Worm (Caenorhabditis elegans) whole organism, young adult: ENCODE results near the gene flp-12.
A peak's percentile ranks its signal among the peaks of the same experiment; 100 is the strongest.

Experiments
- B0261.1 ChIP-seq: sonication (generic microtip); optimal IDR thresholded peaks from 2 replicates; lab custom pipeline; 2016; ENCODE audit warnings: mild to moderate bottlenecking, missing genetic modification characterization, moderate library complexity, missing compliant biosample characterization
- B0336.3 ChIP-seq: fragments of 200-800 bp; sonication (Bioruptor generic); IDR thresholded peaks from 2 replicates; pipeline ENCODE4 v1.3.6; 2022; ENCODE audit warnings: missing genetic modification characterization, missing compliant biosample characterization
- C17E4.6 ChIP-seq: fragments of 200-800 bp; sonication (Bioruptor generic); IDR thresholded peaks from 2 replicates; pipeline ENCODE4 v1.3.6; 2022; ENCODE audit warnings: missing genetic modification reagents, missing genetic modification characterization, missing compliant biosample characterization
- F23B12.7 ChIP-seq: sonication (generic microtip); optimal IDR thresholded peaks from 2 replicates; lab custom pipeline; 2017; ENCODE audit warnings: missing genetic modification characterization, mild to moderate bottlenecking, missing compliant biosample characterization, antibody characterized with exemption, moderate library complexity; ENCODE audit not compliant: insufficient read depth
- F52B5.7 ChIP-seq: sonication (generic microtip); optimal IDR thresholded peaks from 2 replicates; lab custom pipeline; 2016; ENCODE audit warnings: mild to moderate bottlenecking, missing genetic modification characterization, missing compliant biosample characterization
- K11D2.4 ChIP-seq: fragments of 200-800 bp; sonication (Bioruptor generic); IDR thresholded peaks from 2 replicates; pipeline ENCODE4 v1.3.6; 2022; ENCODE audit warnings: missing genetic modification reagents, missing genetic modification characterization, missing compliant biosample characterization
- K12H6.12 ChIP-seq: fragments of 200-800 bp; sonication (Bioruptor generic); optimal IDR thresholded peaks from 2 replicates; lab custom pipeline; 2018; ENCODE audit warnings: mild to moderate bottlenecking, missing genetic modification characterization, missing compliant biosample characterization
- atf-7 ChIP-seq: sonication (generic microtip); optimal IDR thresholded peaks from 2 replicates; lab custom pipeline; 2017; ENCODE audit warnings: mild to moderate bottlenecking, missing genetic modification characterization, missing compliant biosample characterization
- athp-1 ChIP-seq: sonication (generic microtip); optimal IDR thresholded peaks from 2 replicates; lab custom pipeline; 2017; ENCODE audit warnings: mild to moderate bottlenecking, missing genetic modification characterization, missing compliant biosample characterization
- attf-3 ChIP-seq: fragments of 200-800 bp; sonication (Bioruptor generic); conservative IDR thresholded peaks from 2 replicates; pipeline ENCODE4 v1.3.6; 2022; ENCODE audit warnings: missing genetic modification reagents, missing genetic modification characterization, missing compliant biosample characterization
- bed-2 ChIP-seq: fragments of 200-800 bp; sonication (Bioruptor generic); IDR thresholded peaks from 2 replicates; pipeline ENCODE4 v1.3.6; 2022; ENCODE audit warnings: missing genetic modification reagents, missing genetic modification characterization, missing compliant biosample characterization
- ceh-27 ChIP-seq: fragments of 200-800 bp; sonication (Bioruptor generic); optimal IDR thresholded peaks from 2 replicates; lab custom pipeline; 2018; ENCODE audit warnings: mild to moderate bottlenecking, missing genetic modification characterization, moderate library complexity, missing compliant biosample characterization
- ceh-40 ChIP-seq: fragments of 200-800 bp; sonication (Bioruptor generic); IDR thresholded peaks from 2 replicates; pipeline ENCODE4 v1.3.6; 2022; ENCODE audit warnings: missing genetic modification characterization, missing compliant biosample characterization
- ceh-79 ChIP-seq: sonication (generic microtip); optimal IDR thresholded peaks from 2 replicates; lab custom pipeline; 2017; ENCODE audit warnings: mild to moderate bottlenecking, missing genetic modification characterization, missing compliant biosample characterization
- ceh-91 ChIP-seq: fragments of 200-800 bp; sonication (Bioruptor generic); IDR thresholded peaks from 2 replicates; pipeline ENCODE4 v1.3.6; 2022; ENCODE audit warnings: missing genetic modification reagents, missing genetic modification characterization, missing compliant biosample characterization
- dox-1 ChIP-seq: fragments of 200-800 bp; sonication (Bioruptor generic); IDR thresholded peaks from 2 replicates; pipeline ENCODE4 v1.3.6; 2022; ENCODE audit warnings: missing genetic modification reagents, missing genetic modification characterization, missing compliant biosample characterization
- egl-18 ChIP-seq: fragments of 200-800 bp; sonication (Bioruptor generic); IDR thresholded peaks from 2 replicates; pipeline ENCODE4 v1.3.6; 2022; ENCODE audit warnings: missing genetic modification reagents, missing genetic modification characterization, missing compliant biosample characterization
- egl-44 ChIP-seq: fragments of 200-800 bp; sonication (Bioruptor generic); IDR thresholded peaks from 2 replicates; pipeline ENCODE4 v1.3.6; 2022; ENCODE audit warnings: missing genetic modification reagents, missing genetic modification characterization, missing compliant biosample characterization
- ekl-4 ChIP-seq: fragments of 200-800 bp; sonication (Bioruptor generic); IDR thresholded peaks from 2 replicates; pipeline ENCODE4 v1.3.6; 2022; ENCODE audit warnings: missing genetic modification reagents, missing genetic modification characterization, missing compliant biosample characterization
- ets-4 ChIP-seq: fragments of 200-800 bp; sonication (Bioruptor generic); optimal IDR thresholded peaks from 2 replicates; lab custom pipeline; 2018; ENCODE audit warnings: mild to moderate bottlenecking, missing genetic modification characterization, missing compliant biosample characterization
- hrde-1 ChIP-seq: sonication (generic microtip); optimal IDR thresholded peaks from 2 replicates; lab custom pipeline; 2016; ENCODE audit warnings: missing genetic modification characterization, mild to moderate bottlenecking, missing compliant biosample characterization, moderate library complexity, missing genotype, missing genetic modification reagents, borderline replicate concordance
- let-526 ChIP-seq: fragments of 200-800 bp; sonication (Bioruptor generic); IDR thresholded peaks from 2 replicates; pipeline ENCODE4 v1.3.6; 2022; ENCODE audit warnings: missing genetic modification reagents, missing genetic modification characterization, missing compliant biosample characterization
- let-607 ChIP-seq, 2 experiments: fragments of 200-800 bp in 1 of 2; sonication (Bioruptor generic) in 1 of 2; sonication (generic microtip) in 1 of 2; optimal IDR thresholded peaks; 2 replicates each; lab custom pipeline; 2016 to 2018; ENCODE audit warnings: mild to moderate bottlenecking in 2 of 2, missing compliant biosample characterization in 2 of 2, missing genetic modification characterization in 2 of 2, moderate library complexity in 2 of 2, missing genotype in 1 of 2
- lin-35 ChIP-seq, 3 experiments: fragments of 150-350 bp in 2 of 3; sonication (generic microtip) in 1 of 3; optimal IDR thresholded peaks; 2 replicates each; lab custom pipeline; 2014 to 2018; ENCODE audit warnings: missing biosample characterization in 3 of 3, missing genetic modification characterization in 3 of 3, missing genetic modification reagents in 3 of 3
- lin-40 ChIP-seq: sonication (generic microtip); optimal IDR thresholded peaks from 2 replicates; lab custom pipeline; 2016; ENCODE audit warnings: missing genetic modification characterization, mild to moderate bottlenecking, missing compliant biosample characterization, missing genotype, missing genetic modification reagents
- madf-8 ChIP-seq: fragments of 200-800 bp; sonication (Bioruptor generic); conservative IDR thresholded peaks from 2 replicates; pipeline ENCODE4 v1.3.6; 2022; ENCODE audit warnings: missing genetic modification reagents, missing genetic modification characterization, missing compliant biosample characterization
- nhr-90 ChIP-seq: sonication (generic microtip); optimal IDR thresholded peaks from 2 replicates; lab custom pipeline; 2016; ENCODE audit warnings: missing genotype, mild to moderate bottlenecking, missing genetic modification characterization, missing compliant biosample characterization
- pbrm-1 ChIP-seq: fragments of 200-800 bp; sonication (Bioruptor generic); IDR thresholded peaks from 2 replicates; pipeline ENCODE4 v1.3.6; 2022; ENCODE audit warnings: missing genetic modification reagents, missing genetic modification characterization, missing compliant biosample characterization
- rcor-1 ChIP-seq: fragments of 200-800 bp; sonication (Bioruptor generic); IDR thresholded peaks from 2 replicates; pipeline ENCODE4 v1.3.6; 2022; ENCODE audit warnings: missing genetic modification reagents, missing genetic modification characterization, missing compliant biosample characterization
- repo-1 ChIP-seq: sonication (generic microtip); optimal IDR thresholded peaks from 2 replicates; lab custom pipeline; 2017; ENCODE audit warnings: mild to moderate bottlenecking, missing genetic modification characterization, missing compliant biosample characterization
- rpc-1 ChIP-seq, 2 experiments: fragments of 150-350 bp in 1 of 2; sonication (generic microtip) in 1 of 2; optimal IDR thresholded peaks; 2 replicates each; lab custom pipeline; 2014 to 2018; ENCODE audit warnings: missing biosample characterization in 1 of 2, missing genetic modification characterization in 1 of 2, missing genetic modification reagents in 1 of 2, missing genotype in 1 of 2
- somi-1 ChIP-seq: fragments of 200-800 bp; sonication (Bioruptor generic); optimal IDR thresholded peaks from 2 replicates; lab custom pipeline; 2018; ENCODE audit warnings: mild to moderate bottlenecking, missing genetic modification characterization, missing compliant biosample characterization
- sptf-2 ChIP-seq: fragments of 200-800 bp; sonication (Bioruptor generic); optimal IDR thresholded peaks from 2 replicates; lab custom pipeline; 2018; ENCODE audit warnings: mild to moderate bottlenecking, missing genetic modification characterization, missing compliant biosample characterization
- tbp1 ChIP-seq: fragments of 200-800 bp; sonication (Bioruptor generic); optimal IDR thresholded peaks from 2 replicates; lab custom pipeline; 2018; ENCODE audit warnings: mild to moderate bottlenecking, missing genetic modification characterization, missing compliant biosample characterization
- tlf-1 ChIP-seq: fragments of 200-800 bp; sonication (Bioruptor generic); optimal IDR thresholded peaks from 2 replicates; lab custom pipeline; 2018; ENCODE audit warnings: mild to moderate bottlenecking, missing genetic modification characterization, missing compliant biosample characterization
- ztf-22 ChIP-seq: fragments of 200-800 bp; sonication (Bioruptor generic); optimal IDR thresholded peaks from 2 replicates; lab custom pipeline; 2018; ENCODE audit warnings: mild to moderate bottlenecking, missing genetic modification characterization, moderate library complexity, missing compliant biosample characterization

flp-12 gene

ce11 chrX:4606389-4606880 is 14.3 kb upstream of the flp-12 start (continued):
- TF ChIP-seq F52B5.7 (peak; percentile 85), C17E4.6 (GFP tag; lab: Robert Waterston, UW) (peak; percentile 49), egl-44 (GFP tag; lab: Robert Waterston, UW) (peak; percentile 78), rcor-1 (GFP tag; lab: Robert Waterston, UW) (peak; percentile 85), ztf-22 (GFP tag; lab: Kevin White, UChicago) (peak; percentile 90), nhr-90 (tag; lab: Kevin White, UChicago) (peak; percentile 31), ceh-79 (peak; percentile 72), somi-1 (GFP tag; lab: Kevin White, UChicago) (peak; percentile 93), atf-7 (tag; lab: Kevin White, UChicago) (peak; percentile 94), attf-3 (GFP tag; lab: Robert Waterston, UW) (0 out of 2 replicates have a peak, but pooled peaks have one; percentile 41), ets-4 (peak; percentile 96), ceh-27 (GFP tag; lab: Kevin White, UChicago) (peak; percentile 89), egl-18 (GFP tag; lab: Robert Waterston, UW) (peak; percentile 75; the same call in 1 of the 2 replicates), lin-40 (tag; lab: Kevin White, UChicago) (peak; percentile 69), bed-2 (GFP tag; lab: Robert Waterston, UW) (0 out of 2 replicates have a peak, but pooled peaks have one; percentile 44), K12H6.12 (tag; lab: Kevin White, UChicago) (peak; percentile 78), let-526 (GFP tag; lab: Robert Waterston, UW) (0 out of 2 replicates have a peak, but pooled peaks have one; percentile 30), dox-1 (peak; percentile 97), tbp1 (GFP tag; lab: Kevin White, UChicago) (peak; percentile 70), let-607 (tag; optimal IDR thresholded peaks at IDR 0.05; lab: Kevin White, UChicago) (peak in 1 of 2 experiments; percentile 92), pbrm-1 (GFP tag; lab: Robert Waterston, UW) (peak; percentile 64), lin-35 (GFP tag; optimal IDR thresholded peaks at IDR 0.05; lab: Kevin White, UChicago) (peak in 1 of 3 experiments; percentile 54), tlf-1 (GFP tag; lab: Kevin White, UChicago) (peak; percentile 84), B0336.3 (GFP tag; lab: Robert Waterston, UW) (peak; percentile 98), athp-1 (tag; lab: Kevin White, UChicago) (peak; percentile 82), K11D2.4 (GFP tag; lab: Robert Waterston, UW) (peak; percentile 92), ekl-4 (GFP tag; lab: Robert Waterston, UW) (peak; percentile 85), sptf-2 (peak; percentile 67), repo-1 (tag; lab: Kevin White, UChicago) (peak; percentile 90), B0261.1 (tag; lab: Kevin White, UChicago) (peak; percentile 38)

- TF ChIP-seq ceh-27 (GFP tag; lab: Kevin White, UChicago) (no peak), ceh-91 (GFP tag; lab: Robert Waterston, UW) (no peak), hrde-1 (tag; lab: Kevin White, UChicago) (no peak), rpc-1 (optimal IDR thresholded peaks at IDR 0.05; lab: Kevin White, UChicago) (no peak), rpc-1 (tag; optimal IDR thresholded peaks at IDR 0.05; lab: Kevin White, UChicago) (no peak)
- TF ChIP-seq, all 124 proteins: peak for 0
Measured at ce11 chrX:4605828-4606227, 13.7 kb upstream of the flp-12 start, which contains the start of gene spat-3. TSS of gene spat-3 (minus strand) at chrX:4605928.

- TF ChIP-seq ceh-40 (no peak), F23B12.7 (tag; lab: Kevin White, UChicago) (no peak), madf-8 (GFP tag; lab: Robert Waterston, UW) (no peak), nhr-90 (tag; lab: Kevin White, UChicago) (no peak)
Measured at ce11 chrX:4604185-4604584, 12.0 kb upstream of the flp-12 start.
